Fruit fly (Drosophila melanogaster) Kc167 (cell line): ENCODE data around the gene Ran.

Experiments used
- Myc ChIP-seq: fragments of >200 bp; optimal IDR thresholded peaks from 2 replicates; lab custom pipeline; 2017; ENCODE audit warnings: missing external identifiers
- Sin3A ChIP-seq: fragments of >200 bp; optimal IDR thresholded peaks from 2 replicates; lab custom pipeline; 2018; ENCODE audit warnings: missing external identifiers
- h ChIP-seq: fragments of >200 bp; optimal IDR thresholded peaks from 3 replicates; lab custom pipeline; 2018; ENCODE audit warnings: missing external identifiers
- insv ChIP-seq: fragments of >200 bp; optimal IDR thresholded peaks from 3 replicates; lab custom pipeline; 2018; ENCODE audit warnings: missing external identifiers
- psq ChIP-seq: fragments of >200 bp; optimal IDR thresholded peaks from 2 replicates; lab custom pipeline; 2017; ENCODE audit warnings: missing external identifiers
- ttk ChIP-seq: sonication (Bioruptor generic); optimal IDR thresholded peaks from 2 replicates; lab custom pipeline; 2017; ENCODE audit warnings: missing external identifiers

Ran gene

dm6 chrX:11147553-11148067 lies 906 bp downstream of the Ran start:
- TF ChIP-seq Myc (lab: Kevin White, UChicago) (no peak), h (no peak), ttk (lab: Kevin White, UChicago) (no peak), insv (lab: Kevin White, UChicago) (no peak), psq (no peak), Sin3A (lab: Kevin White, UChicago) (no peak)

- no peak for TF ChIP-seq insv (lab: Kevin White, UChicago)
- TF ChIP-seq psq: no peak
- no peak for TF ChIP-seq h
- TF ChIP-seq ttk (lab: Kevin White, UChicago): no peak
- no peak for TF ChIP-seq Sin3A (lab: Kevin White, UChicago)
- no peak for TF ChIP-seq Myc (lab: Kevin White, UChicago)
Measured at dm6 chrX:11146598-11147176, 1.8 kb downstream of the Ran start.

- no peak for TF ChIP-seq psq
- no peak for TF ChIP-seq Sin3A (lab: Kevin White, UChicago)
- no peak for TF ChIP-seq insv (lab: Kevin White, UChicago)
- TF ChIP-seq h: no peak
- TF ChIP-seq ttk (lab: Kevin White, UChicago): no peak
- TF ChIP-seq Myc (lab: Kevin White, UChicago): no peak
Measured at dm6 chrX:11144575-11144974, 3.9 kb downstream of the Ran start.

dm6 chrX:11143820-11144219 lies 4.7 kb downstream of the Ran start, which contains the start of gene CG15201:
CG15201 (plus strand) TSS chrX:11144120.
- TF ChIP-seq Myc (lab: Kevin White, UChicago) (no peak), insv (lab: Kevin White, UChicago) (no peak), Sin3A (lab: Kevin White, UChicago) (no peak), h (no peak), ttk (lab: Kevin White, UChicago) (no peak), psq (no peak)

dm6 chrX:11141785-11142591 lies 6.5 kb downstream of the Ran start, which contains the start of the genes CG15199 and CG15202:
CG15199 (minus strand) TSS chrX:11141835.
CG15202 (plus strand) TSS chrX:11142541.
- TF ChIP-seq insv (lab: Kevin White, UChicago) (no peak), psq (no peak), h (no peak), Sin3A (lab: Kevin White, UChicago) (no peak), Myc (lab: Kevin White, UChicago) (no peak), ttk (lab: Kevin White, UChicago) (no peak)

dm6 chrX:11140163-11140562 lies 8.4 kb downstream of the Ran start, which contains the start of gene ssp7:
ssp7 (minus strand) TSS chrX:11140263.
- TF ChIP-seq h (no peak), ttk (lab: Kevin White, UChicago) (no peak), Myc (lab: Kevin White, UChicago) (no peak), insv (lab: Kevin White, UChicago) (no peak), Sin3A (lab: Kevin White, UChicago) (no peak), psq (no peak)

- TF ChIP-seq h (no peak), psq (no peak), Myc (lab: Kevin White, UChicago) (no peak), insv (lab: Kevin White, UChicago) (no peak), ttk (lab: Kevin White, UChicago) (no peak), Sin3A (lab: Kevin White, UChicago) (no peak)
Measured at dm6 chrX:11137566-11138186, 10.8 kb downstream of the Ran start, which contains the start of gene CDK2AP1. CDK2AP1 (plus strand) TSS chrX:11137859.

- TF ChIP-seq psq: no peak
- TF ChIP-seq insv (lab: Kevin White, UChicago): no peak
- no peak for TF ChIP-seq ttk (lab: Kevin White, UChicago)
- no peak for TF ChIP-seq Myc (lab: Kevin White, UChicago)
- TF ChIP-seq h: no peak
- no peak for TF ChIP-seq Sin3A (lab: Kevin White, UChicago)
Measured at dm6 chrX:11136587-11137512, 11.7 kb downstream of the Ran start, which contains the start of gene Klp10A. Klp10A (minus strand) TSS chrX:11137118.

- TF ChIP-seq Myc (lab: Kevin White, UChicago) (no peak), insv (lab: Kevin White, UChicago) (no peak), h (no peak), Sin3A (lab: Kevin White, UChicago) (no peak), ttk (lab: Kevin White, UChicago) (no peak), psq (no peak)
Measured at dm6 chrX:11135840-11136586, 12.5 kb downstream of the Ran start.

dm6 chrX:11132312-11132711 lies 16.2 kb downstream of the Ran start, which contains the start of gene CG44385:
CG44385 (minus strand) TSS chrX:11132412.
- TF ChIP-seq psq: no peak
